Fruit fly (Drosophila melanogaster): Measurements from ENCODE around the gene Lip4.

dm6 chr2L:10553692-10554091, 26.3 kb downstream of the Lip4 start:
- TF ChIP-seq CrebA (GFP tag; optimal IDR thresholded peaks at IDR 0.05; ENCODE audit: borderline replicate concordance) (no peak), foxo (GFP tag; optimal IDR thresholded peaks at IDR 0.05) (no peak), h (GFP tag; optimal IDR thresholded peaks at IDR 0.05) (no peak), br (GFP tag; optimal IDR thresholded peaks at IDR 0.05) (no peak), jim (GFP tag; optimal IDR thresholded peaks at IDR 0.05) (no peak), ey (GFP tag; optimal IDR thresholded peaks at IDR 0.05) (no peak), lola (GFP tag; optimal IDR thresholded peaks at IDR 0.05) (no peak)

Measured in whole organism, wandering third instar larva.